Worm (Caenorhabditis elegans) whole organism, mixed stage, embryonic: Measurements from ENCODE around the gene aakg-5.

Source experiments
- lin-13 ChIP-seq: fragments of 150-350 bp; optimal IDR thresholded peaks from 2 replicates; lab custom pipeline; 2014; ENCODE audit warnings: missing biosample characterization, missing genetic modification characterization
- lsy-2 ChIP-seq: fragments of 150-350 bp; optimal IDR thresholded peaks from 2 replicates; lab custom pipeline; 2014; ENCODE audit warnings: missing biosample characterization, missing genetic modification characterization
- mep-1 ChIP-seq: fragments of 150-350 bp; optimal IDR thresholded peaks from 2 replicates; lab custom pipeline; 2017; ENCODE audit warnings: missing biosample characterization, missing genetic modification reagents, missing genetic modification characterization, inconsistent platforms
- nhr-12 ChIP-seq: fragments of 150-350 bp; optimal IDR thresholded peaks from 2 replicates; lab custom pipeline; 2014; ENCODE audit warnings: missing biosample characterization, missing genetic modification characterization
- pha-4 ChIP-seq: fragments of 150-350 bp; optimal IDR thresholded peaks from 2 replicates; lab custom pipeline; 2018; ENCODE audit warnings: missing biosample characterization, missing genetic modification reagents, missing genetic modification characterization
- sem-2 ChIP-seq: fragments of 200-800 bp; sonication (Bioruptor generic); optimal IDR thresholded peaks from 2 replicates; lab custom pipeline; 2018; ENCODE audit warnings: mild to moderate bottlenecking, missing genetic modification characterization, missing compliant biosample characterization
- snpc-4 ChIP-seq: fragments of 150-350 bp; optimal IDR thresholded peaks from 2 replicates; lab custom pipeline; 2014; ENCODE audit warnings: missing biosample characterization, missing genetic modification characterization
- unc-62 ChIP-seq: fragments of 150-350 bp; optimal IDR thresholded peaks from 2 replicates; lab custom pipeline; 2014; ENCODE audit warnings: missing biosample characterization, missing genetic modification reagents, missing genetic modification characterization
- ztf-11 ChIP-seq: fragments of 150-350 bp; optimal IDR thresholded peaks from 2 replicates; lab custom pipeline; 2014; ENCODE audit warnings: missing biosample characterization, missing genetic modification characterization

- no peak for TF ChIP-seq snpc-4 (tag; lab: Kevin White, UChicago)
- TF ChIP-seq mep-1 (tag; lab: Kevin White, UChicago) = no peak
- TF ChIP-seq unc-62 (GFP tag; lab: Kevin White, UChicago) = no peak
- TF ChIP-seq lsy-2 (tag; lab: Kevin White, UChicago) = no peak
- no peak for TF ChIP-seq ztf-11 (tag; lab: Kevin White, UChicago)
- no peak for TF ChIP-seq sem-2 (GFP tag; lab: Kevin White, UChicago)
- no peak for TF ChIP-seq lin-13 (tag; lab: Kevin White, UChicago)
- no peak for TF ChIP-seq pha-4 (tag; lab: Kevin White, UChicago)
- TF ChIP-seq nhr-12 = no peak
These were observed 14.8 kb downstream of the aakg-5 start for ce11 chrII:9960127-9960526.
